Fruit fly (Drosophila melanogaster) whole organism, embryonic: Measurements from ENCODE around the gene CG12516.
A peak's percentile ranks its signal among the peaks of the same experiment; 100 is the strongest.

ENCODE experiments used
- B-H1 ChIP-seq: fragments of 200-800 bp; sonication (Bioruptor generic); IDR thresholded peaks from 3 replicates; pipeline ENCODE4 v1.3.6; 2022; ENCODE audit warnings: missing biosample characterization, missing genetic modification characterization
- CG10147 ChIP-seq: fragments of 200-800 bp; sonication (Bioruptor generic); optimal IDR thresholded peaks from 2 replicates; lab custom pipeline; 2019; ENCODE audit warnings: missing biosample characterization, mild to moderate bottlenecking, missing genetic modification characterization, moderate library complexity
- CG12236 ChIP-seq: fragments of 200-800 bp; sonication (Bioruptor generic); optimal IDR thresholded peaks from 2 replicates; lab custom pipeline; 2016; ENCODE audit warnings: missing biosample characterization, missing genetic modification characterization
- CG13287 ChIP-seq: fragments of 200-800 bp; sonication (Bioruptor generic); IDR thresholded peaks from 2 replicates; pipeline ENCODE4 v1.3.6; 2022; ENCODE audit warnings: missing biosample characterization, missing genetic modification characterization; ENCODE audit not compliant: partially characterized antibody
- CG13424 ChIP-seq: fragments of 200-800 bp; sonication (Bioruptor generic); optimal IDR thresholded peaks from 2 replicates; lab custom pipeline; 2019; ENCODE audit warnings: missing biosample characterization, mild to moderate bottlenecking, missing genetic modification characterization, moderate library complexity
- CG13894 ChIP-seq: fragments of 200-800 bp; sonication (Bioruptor generic); optimal IDR thresholded peaks from 3 replicates; lab custom pipeline; 2018; ENCODE audit warnings: missing biosample characterization, mild to moderate bottlenecking, missing genetic modification characterization, moderate library complexity
- CG15011 ChIP-seq: fragments of 200-800 bp; sonication (Bioruptor generic); optimal IDR thresholded peaks from 3 replicates; lab custom pipeline; 2018; ENCODE audit warnings: missing biosample characterization, mild to moderate bottlenecking, missing genetic modification characterization
- CG16779 ChIP-seq: fragments of 200-800 bp; sonication (Bioruptor generic); IDR thresholded peaks from 2 replicates; pipeline ENCODE4 v1.3.6; 2022; ENCODE audit warnings: missing biosample characterization, missing genetic modification characterization
- CG17912 ChIP-seq: fragments of 200-800 bp; sonication (Bioruptor generic); optimal IDR thresholded peaks from 2 replicates; lab custom pipeline; 2018; ENCODE audit warnings: missing biosample characterization, mild to moderate bottlenecking, missing genetic modification characterization
- CG30020 ChIP-seq: fragments of 200-800 bp; optimal IDR thresholded peaks from 2 replicates; lab custom pipeline; 2019; ENCODE audit warnings: missing biosample characterization, mild to moderate bottlenecking, missing genetic modification characterization, moderate library complexity
- CG30403 ChIP-seq: fragments of 200-800 bp; sonication (Bioruptor generic); optimal IDR thresholded peaks from 3 replicates; lab custom pipeline; 2016; ENCODE audit warnings: missing biosample characterization, missing genetic modification characterization
- CG31388 ChIP-seq: fragments of 200-800 bp; sonication (Bioruptor generic); optimal IDR thresholded peaks from 2 replicates; lab custom pipeline; 2016; ENCODE audit warnings: missing biosample characterization, missing genetic modification characterization
- CG3163 ChIP-seq: fragments of 200-800 bp; sonication (Bioruptor generic); optimal IDR thresholded peaks from 3 replicates; lab custom pipeline; 2016; ENCODE audit warnings: missing biosample characterization, missing genetic modification characterization
- CG34376 ChIP-seq: fragments of 200-800 bp; sonication (Bioruptor generic); optimal IDR thresholded peaks from 2 replicates; lab custom pipeline; 2018; ENCODE audit warnings: missing biosample characterization, mild to moderate bottlenecking, missing genetic modification characterization
- CG34422 ChIP-seq: fragments of 200-800 bp; sonication (Bioruptor generic); IDR thresholded peaks from 3 replicates; pipeline ENCODE4 v1.3.6; 2022; ENCODE audit warnings: missing biosample characterization, missing genetic modification characterization
- CG9727 ChIP-seq: fragments of 200-800 bp; sonication (Bioruptor generic); optimal IDR thresholded peaks from 3 replicates; lab custom pipeline; 2017; ENCODE audit warnings: missing biosample characterization, mild to moderate bottlenecking, missing genetic modification characterization
- CG9817 ChIP-seq: fragments of 200-800 bp; sonication (Bioruptor generic); optimal IDR thresholded peaks from 2 replicates; lab custom pipeline; 2018; ENCODE audit warnings: missing biosample characterization, mild to moderate bottlenecking, missing genetic modification characterization, moderate library complexity
- Ets65A ChIP-seq: fragments of 200-800 bp; sonication (Bioruptor generic); peaks from one replicate; lab custom pipeline; 2016; ENCODE audit warnings: missing biosample characterization, missing genetic modification characterization
- Fer1 ChIP-seq: fragments of 200-800 bp; sonication (Bioruptor generic); optimal IDR thresholded peaks from 2 replicates; lab custom pipeline; 2017; ENCODE audit warnings: missing biosample characterization, mild to moderate bottlenecking, missing genetic modification characterization
- Fer3 ChIP-seq: fragments of 200-800 bp; sonication (Bioruptor generic); optimal IDR thresholded peaks from 2 replicates; lab custom pipeline; 2018; ENCODE audit warnings: missing biosample characterization, mild to moderate bottlenecking, missing genetic modification characterization, moderate library complexity
- HLH3B ChIP-seq: fragments of 200-800 bp; sonication (Bioruptor generic); IDR thresholded peaks from 2 replicates; pipeline ENCODE4 v1.3.6; 2022; ENCODE audit warnings: missing biosample characterization, missing genetic modification characterization
- HmgZ ChIP-seq: fragments of 200-800 bp; sonication (Bioruptor generic); optimal IDR thresholded peaks from 2 replicates; lab custom pipeline; 2018; ENCODE audit warnings: missing biosample characterization, mild to moderate bottlenecking, missing genetic modification characterization
- Hmr ChIP-seq: fragments of 200-800 bp; sonication (Bioruptor generic); optimal IDR thresholded peaks from 3 replicates; lab custom pipeline; 2017; ENCODE audit warnings: mild to moderate bottlenecking, missing biosample characterization, missing genetic modification reagents, missing genetic modification characterization
- MBD-R2 ChIP-seq: fragments of 200-800 bp; sonication (Bioruptor generic); IDR thresholded peaks from 2 replicates; pipeline ENCODE4 v1.3.6; 2022; ENCODE audit warnings: missing biosample characterization, missing genetic modification characterization
- Med ChIP-seq: fragments of 200-800 bp; sonication (Bioruptor generic); peaks from one replicate; lab custom pipeline; 2016; ENCODE audit warnings: missing biosample characterization, missing genetic modification characterization, mild to moderate bottlenecking, inconsistent platforms, moderate library complexity
- Mrtf ChIP-seq: fragments of 200-800 bp; sonication (Bioruptor generic); IDR thresholded peaks from 3 replicates; pipeline ENCODE4 v1.3.6; 2022; ENCODE audit warnings: missing biosample characterization, missing genetic modification characterization
- NC2β ChIP-seq: fragments of 200-800 bp; sonication (Bioruptor generic); optimal IDR thresholded peaks from 2 replicates; lab custom pipeline; 2016; ENCODE audit warnings: missing biosample characterization, missing genetic modification characterization
- NfI ChIP-seq: fragments of 200-800 bp; sonication (Bioruptor generic); optimal IDR thresholded peaks from 3 replicates; lab custom pipeline; 2018; ENCODE audit warnings: missing biosample characterization, mild to moderate bottlenecking, missing genetic modification characterization, moderate library complexity
- Sox100B ChIP-seq: fragments of 200-800 bp; sonication (Bioruptor generic); optimal IDR thresholded peaks from 3 replicates; lab custom pipeline; 2018; ENCODE audit warnings: missing biosample characterization, mild to moderate bottlenecking, missing genetic modification characterization
- Tbp ChIP-seq: fragments of >200 bp; optimal IDR thresholded peaks from 2 replicates; lab custom pipeline; 2018; ENCODE audit warnings: missing biosample characterization, missing genetic modification characterization
- bigmax ChIP-seq: fragments of 200-800 bp; sonication (Bioruptor generic); optimal IDR thresholded peaks from 2 replicates; lab custom pipeline; 2018; ENCODE audit warnings: missing biosample characterization, mild to moderate bottlenecking, missing genetic modification characterization
- dati ChIP-seq: fragments of 200-800 bp; sonication (Bioruptor generic); IDR thresholded peaks from 2 replicates; pipeline ENCODE4 v1.3.6; 2022; ENCODE audit warnings: missing biosample characterization, missing genetic modification characterization
- dm ChIP-seq: fragments of 200-800 bp; sonication (Bioruptor generic); optimal IDR thresholded peaks from 3 replicates; lab custom pipeline; 2016; ENCODE audit warnings: missing biosample characterization, missing genetic modification characterization
- dysf ChIP-seq: fragments of 200-800 bp; sonication (Bioruptor generic); IDR thresholded peaks from 3 replicates; pipeline ENCODE4 v1.3.6; 2022; ENCODE audit warnings: missing biosample characterization, missing genetic modification characterization
- exex ChIP-seq: fragments of 200-800 bp; sonication (Bioruptor generic); optimal IDR thresholded peaks from 4 replicates; lab custom pipeline; 2018; ENCODE audit warnings: missing biosample characterization, mild to moderate bottlenecking, missing genetic modification characterization, moderate library complexity
- her ChIP-seq: fragments of 200-800 bp; sonication (Bioruptor generic); optimal IDR thresholded peaks from 2 replicates; lab custom pipeline; 2016; ENCODE audit warnings: missing biosample characterization, missing genetic modification characterization
- hkb ChIP-seq, 2 experiments: fragments of 200-800 bp in 1 of 2; fragments of >200 bp in 1 of 2; sonication (Bioruptor generic) in 1 of 2; IDR thresholded peaks in 1 of 2; optimal IDR thresholded peaks in 1 of 2; 2 replicates each; pipeline versions ENCODE4 v1.3.6 to Lab custom; 2017 to 2022; ENCODE audit warnings: missing biosample characterization in 1 of 2, missing genetic modification characterization in 1 of 2
- lab ChIP-seq: fragments of 200-800 bp; sonication (Bioruptor generic); optimal IDR thresholded peaks from 3 replicates; lab custom pipeline; 2017; ENCODE audit warnings: missing biosample characterization, missing genetic modification characterization, mild to moderate bottlenecking, moderate library complexity, missing genetic modification reagents
- nom ChIP-seq: fragments of 200-800 bp; sonication (Bioruptor generic); optimal IDR thresholded peaks from 2 replicates; lab custom pipeline; 2017; ENCODE audit warnings: missing biosample characterization, missing genetic modification characterization, mild to moderate bottlenecking, moderate library complexity, missing genetic modification reagents
- pnt ChIP-seq: fragments of 200-800 bp; sonication (Bioruptor generic); optimal IDR thresholded peaks from 3 replicates; lab custom pipeline; 2016; ENCODE audit warnings: missing biosample characterization, missing genetic modification characterization
- psq ChIP-seq: fragments of 200-800 bp; sonication (Bioruptor generic); optimal IDR thresholded peaks from 2 replicates; lab custom pipeline; 2017; ENCODE audit warnings: missing biosample characterization, missing genetic modification characterization
- pzg ChIP-seq: fragments of 200-800 bp; sonication (Bioruptor generic); optimal IDR thresholded peaks from 3 replicates; lab custom pipeline; 2018; ENCODE audit warnings: missing biosample characterization, mild to moderate bottlenecking, missing genetic modification characterization, moderate library complexity
- ranshi ChIP-seq: fragments of 200-800 bp; sonication (Bioruptor generic); IDR thresholded peaks from 2 replicates; pipeline ENCODE4 v1.3.6; 2022; ENCODE audit warnings: missing biosample characterization, missing genetic modification characterization
- sug ChIP-seq: fragments of 200-800 bp; optimal IDR thresholded peaks from 2 replicates; lab custom pipeline; 2019; ENCODE audit warnings: missing biosample characterization, mild to moderate bottlenecking, missing genetic modification characterization, moderate library complexity
- tin ChIP-seq: fragments of 200-800 bp; sonication (Bioruptor generic); optimal IDR thresholded peaks from 3 replicates; lab custom pipeline; 2016; ENCODE audit warnings: missing biosample characterization, missing genetic modification characterization
- tna ChIP-seq: fragments of 200-800 bp; sonication (Bioruptor generic); IDR thresholded peaks from 2 replicates; pipeline ENCODE4 v1.3.6; 2022; ENCODE audit warnings: missing biosample characterization, missing genetic modification characterization; ENCODE audit not compliant: partially characterized antibody
- ttk ChIP-seq: fragments of 200-800 bp; sonication (Bioruptor generic); IDR thresholded peaks from 2 replicates; pipeline ENCODE4 v2.1.2; 2022; ENCODE audit warnings: missing biosample characterization, missing genetic modification characterization
- wdn ChIP-seq: fragments of 200-800 bp; sonication (Bioruptor generic); IDR thresholded peaks from 2 replicates; pipeline ENCODE4 v1.3.6; 2022; ENCODE audit warnings: missing biosample characterization, missing genetic modification characterization
- wek ChIP-seq: fragments of 200-800 bp; sonication (Bioruptor generic); optimal IDR thresholded peaks from 3 replicates; lab custom pipeline; 2018; ENCODE audit warnings: missing biosample characterization, mild to moderate bottlenecking, missing genetic modification characterization, moderate library complexity

The CG12516 gene

DNA sequence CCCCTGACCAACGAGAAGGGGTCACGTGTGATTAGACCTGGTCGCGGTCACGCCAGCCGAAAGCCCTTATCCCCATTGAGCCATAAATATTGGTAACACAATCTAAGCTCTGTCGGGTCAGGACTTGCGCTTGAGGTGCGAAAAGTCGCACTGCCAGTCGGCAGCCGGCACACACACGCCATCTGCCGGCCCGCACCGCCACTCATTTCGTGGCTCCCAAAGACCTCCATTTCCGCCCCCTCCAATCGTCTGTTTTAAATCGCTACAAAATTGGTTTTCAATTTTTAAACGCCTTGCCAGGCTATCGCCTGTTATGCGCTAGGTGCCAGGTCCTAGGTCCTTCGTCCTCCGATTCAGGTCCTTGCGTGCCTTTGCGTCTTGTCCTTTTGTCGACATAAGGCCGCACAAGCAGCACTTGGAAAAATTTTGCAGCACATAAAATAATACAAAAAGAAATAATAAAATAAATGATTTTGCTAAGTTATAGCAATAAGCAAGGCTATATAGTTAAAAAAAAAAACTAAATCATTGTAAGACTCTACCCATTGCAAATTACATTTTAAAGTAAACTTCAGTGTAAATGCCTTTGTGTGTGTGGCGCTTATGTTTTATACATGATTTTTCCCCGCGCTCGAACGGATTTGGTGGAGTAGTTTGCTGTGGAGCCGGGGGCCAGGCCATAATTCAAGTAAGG is 12.9 kb upstream of the CG12516 start (continued):
- TF ChIP-seq CG34422 (GFP tag; lab: Robert Waterston, UW) (no peak), CG30403 (GFP tag; lab: Kevin White, UChicago) (no peak), CG13424 (no peak), Med (peak; percentile 63), dati (no peak), Tbp (GFP tag; lab: Kevin White, UChicago) (no peak), CG16779 (GFP tag; lab: Robert Waterston, UW) (no peak), CG30020 (tag; lab: Kevin White, UChicago) (no peak), Fer3 (tag; lab: Kevin White, UChicago) (peak; percentile 37), wdn (GFP tag; lab: Robert Waterston, UW) (0 out of 2 replicates have a peak, but pooled peaks have one; percentile 5), dm (GFP tag; lab: Kevin White, UChicago) (no peak), CG17912 (no peak), psq (GFP tag; lab: Kevin White, UChicago) (no peak), pzg (GFP tag; lab: Kevin White, UChicago) (no peak), NC2β (GFP tag; lab: Kevin White, UChicago) (no peak), CG10147 (GFP tag; lab: Kevin White, UChicago) (peak; percentile 6), ttk (0 out of 2 replicates have a peak, but pooled peaks have one; percentile 18), wek (GFP tag; lab: Kevin White, UChicago) (no peak), Hmr (no peak), Fer1 (GFP tag; lab: Kevin White, UChicago) (peak; percentile 41), lab (GFP tag; lab: Kevin White, UChicago) (peak; percentile 54), Sox100B (no peak), CG9817 (tag; lab: Kevin White, UChicago) (no peak), ranshi (GFP tag; lab: Robert Waterston, UW) (peak; percentile 31; the same call in 1 of the 2 replicates), dysf (0 out of 3 replicates have a peak, but pooled peaks have one; percentile 12), her (no peak), bigmax (GFP tag; lab: Kevin White, UChicago) (no peak), CG12236 (GFP tag; lab: Kevin White, UChicago) (no peak), B-H1 (no peak), HmgZ (tag; lab: Kevin White, UChicago) (no peak), Mrtf (GFP tag; lab: Robert Waterston, UW) (no peak), exex (no peak), pnt (GFP tag; lab: Kevin White, UChicago) (no peak), CG3163 (GFP tag; lab: Kevin White, UChicago) (no peak), hkb (optimal IDR thresholded peaks at IDR 0.05; lab: Kevin White, UChicago) (no peak), hkb (GFP tag; IDR thresholded peaks at IDR 0.05; lab: Robert Waterston, UW) (peak; percentile 44), CG9727 (GFP tag; lab: Kevin White, UChicago) (peak; percentile 27), NfI (GFP tag; lab: Kevin White, UChicago) (no peak), CG13287 (no peak), Ets65A (peak; percentile 42), nom (GFP tag; lab: Kevin White, UChicago) (no peak), MBD-R2 (no peak), CG15011 (GFP tag; lab: Kevin White, UChicago) (no peak), CG13894 (tag; lab: Kevin White, UChicago) (peak; percentile 19), HLH3B (GFP tag; lab: Robert Waterston, UW) (0 out of 2 replicates have a peak, but pooled peaks have one; percentile 12), CG34376 (GFP tag; lab: Kevin White, UChicago) (no peak), tna (no peak), tin (GFP tag; lab: Kevin White, UChicago) (peak; percentile 6), CG31388 (GFP tag; lab: Kevin White, UChicago) (no peak), sug (tag; lab: Kevin White, UChicago) (no peak)
